Worm (Caenorhabditis elegans): ENCODE results near the gene pas-2.

pas-2 gene

DNA sequence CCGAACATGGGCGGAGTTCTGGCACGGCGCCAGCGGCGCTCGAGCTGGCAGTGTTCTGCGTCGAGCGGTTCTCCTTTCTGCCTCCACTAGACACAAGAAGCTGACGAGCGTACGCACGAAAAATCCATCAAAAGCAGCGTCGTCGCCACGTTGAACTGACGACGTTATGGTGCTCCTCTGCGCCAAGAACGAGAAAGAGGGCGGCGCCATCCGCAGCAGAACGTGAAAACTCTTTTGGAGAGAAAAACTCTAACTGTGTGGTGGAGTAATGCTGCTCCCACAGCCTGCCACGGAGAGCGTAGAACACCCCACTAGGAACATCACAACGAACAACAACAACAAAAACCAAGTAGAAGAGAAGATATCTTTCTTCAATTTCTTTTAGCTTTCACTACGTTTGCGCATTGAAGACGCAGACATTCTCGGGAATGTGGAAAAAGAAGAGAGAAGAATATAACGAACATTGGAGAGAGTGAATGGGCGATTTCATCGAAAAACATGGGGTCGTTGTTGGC lies 48.2 kb upstream of the pas-2 start (continued):
- TF ChIP-seq unc-62 (GFP tag; optimal IDR thresholded peaks at IDR 0.05) (no peak), fos-1 (tag; optimal IDR thresholded peaks at IDR 0.05) (no peak), egl-5 (tag; optimal IDR thresholded peaks at IDR 0.05) (peak; percentile 71), nhr-23 (tag; optimal IDR thresholded peaks at IDR 0.05) (peak; percentile 73), ztf-4 (tag; optimal IDR thresholded peaks at IDR 0.05) (no peak), ceh-16 (tag; optimal IDR thresholded peaks at IDR 0.05) (no peak), sea-2 (GFP tag; optimal IDR thresholded peaks at IDR 0.05) (no peak), snpc-4 (tag; optimal IDR thresholded peaks at IDR 0.05) (no peak), mdl-1 (tag; optimal IDR thresholded peaks at IDR 0.05) (peak; percentile 27), ZK546.5 (tag; optimal IDR thresholded peaks at IDR 0.05) (no peak), fkh-10 (GFP tag; optimal IDR thresholded peaks at IDR 0.05) (no peak), hmg-11 (tag; optimal IDR thresholded peaks at IDR 0.05) (no peak), daf-12 (tag; optimal IDR thresholded peaks at IDR 0.05) (no peak), tbx-2 (tag; optimal IDR thresholded peaks at IDR 0.05) (no peak), lin-39 (tag; optimal IDR thresholded peaks at IDR 0.05) (peak; percentile 90)

DNA sequence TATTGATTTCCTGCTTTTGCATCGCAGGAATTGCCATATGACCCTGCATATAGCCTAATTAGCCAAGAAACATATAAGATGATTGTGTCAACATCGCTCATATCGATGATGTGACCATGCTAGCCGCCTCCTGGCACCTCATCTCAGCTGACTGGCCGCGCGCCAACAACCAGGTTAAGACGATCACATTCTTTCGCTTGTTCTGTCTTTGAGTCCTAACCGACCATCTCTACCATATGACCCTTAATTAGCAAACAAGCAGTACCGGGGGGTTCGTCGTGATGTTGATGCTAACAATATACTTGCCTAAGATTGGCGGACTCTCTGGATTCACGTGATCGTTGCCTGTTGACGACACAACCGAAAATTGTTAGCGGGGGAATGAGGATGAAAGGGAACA lies 47.6 kb upstream of the pas-2 start:
- TF ChIP-seq pha-4 (tag; optimal IDR thresholded peaks at IDR 0.05) (peak; percentile 70), nhr-12 (tag; optimal IDR thresholded peaks at IDR 0.05) (no peak), nhr-43 (tag; optimal IDR thresholded peaks at IDR 0.05; ENCODE audit: poor library complexity, severe bottlenecking) (peak; percentile 70), ceh-28 (tag; optimal IDR thresholded peaks at IDR 0.05) (no peak), ztf-11 (tag; optimal IDR thresholded peaks at IDR 0.05) (no peak), hmg-11 (tag; optimal IDR thresholded peaks at IDR 0.05) (peak; percentile 5), jun-1 (tag; optimal IDR thresholded peaks at IDR 0.05) (no peak), mdl-1 (tag; optimal IDR thresholded peaks at IDR 0.05) (no peak), ceh-9 (tag; optimal IDR thresholded peaks at IDR 0.05) (no peak), fkh-10 (GFP tag; optimal IDR thresholded peaks at IDR 0.05) (no peak), ZK546.5 (tag; optimal IDR thresholded peaks at IDR 0.05) (no peak), zag-1 (tag; optimal IDR thresholded peaks at IDR 0.05) (no peak), nhr-25 (tag; optimal IDR thresholded peaks at IDR 0.05) (peak; percentile 51), nfya-1 (tag; optimal IDR thresholded peaks at IDR 0.05; ENCODE audit: insufficient read depth) (no peak), aly-2 (tag; optimal IDR thresholded peaks at IDR 0.05) (no peak), ceh-82 (tag; optimal IDR thresholded peaks at IDR 0.05) (no peak), egl-27 (tag; optimal IDR thresholded peaks at IDR 0.05) (no peak), egl-5 (tag; optimal IDR thresholded peaks at IDR 0.05) (no peak), lin-39 (tag; optimal IDR thresholded peaks at IDR 0.05) (no peak)

DNA sequence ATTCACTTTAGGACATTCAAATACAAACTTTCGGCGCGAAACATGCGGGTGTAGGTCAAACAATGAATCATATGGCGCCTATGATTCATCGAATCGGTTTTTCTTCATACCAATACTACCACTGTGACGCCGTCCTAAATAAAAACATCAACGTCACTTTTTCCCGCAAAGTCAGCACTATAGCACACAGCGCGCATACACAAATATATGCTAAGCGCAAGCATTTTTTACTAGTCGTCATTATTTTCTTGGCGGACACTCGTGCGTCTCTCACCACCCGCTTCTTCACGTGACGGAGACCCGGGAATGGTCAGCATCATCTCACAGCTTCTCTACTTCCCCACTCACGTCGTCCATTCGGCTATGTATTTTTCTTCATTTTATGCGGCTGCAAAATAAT lies 47.0 kb upstream of the pas-2 start:
- TF ChIP-seq unc-62 (GFP tag; optimal IDR thresholded peaks at IDR 0.05) (no peak), mdl-1 (tag; optimal IDR thresholded peaks at IDR 0.05) (no peak), tbx-2 (tag; optimal IDR thresholded peaks at IDR 0.05) (no peak), nhr-11 (tag; optimal IDR thresholded peaks at IDR 0.05) (no peak), ceh-16 (tag; optimal IDR thresholded peaks at IDR 0.05) (no peak), lin-15B (tag; optimal IDR thresholded peaks at IDR 0.05) (no peak), jun-1 (tag; optimal IDR thresholded peaks at IDR 0.05) (no peak), nfya-1 (tag; optimal IDR thresholded peaks at IDR 0.05; ENCODE audit: insufficient read depth) (peak; percentile 28), nhr-43 (tag; optimal IDR thresholded peaks at IDR 0.05; ENCODE audit: poor library complexity, severe bottlenecking) (no peak), ztf-11 (tag; optimal IDR thresholded peaks at IDR 0.05) (no peak), pha-4 (tag; optimal IDR thresholded peaks at IDR 0.05) (peak; percentile 48), daf-12 (tag; optimal IDR thresholded peaks at IDR 0.05) (no peak), lin-39 (tag; optimal IDR thresholded peaks at IDR 0.05) (peak; percentile 42), nhr-25 (tag; optimal IDR thresholded peaks at IDR 0.05) (no peak), fos-1 (tag; optimal IDR thresholded peaks at IDR 0.05) (no peak), egl-27 (tag; optimal IDR thresholded peaks at IDR 0.05) (no peak)

DNA sequence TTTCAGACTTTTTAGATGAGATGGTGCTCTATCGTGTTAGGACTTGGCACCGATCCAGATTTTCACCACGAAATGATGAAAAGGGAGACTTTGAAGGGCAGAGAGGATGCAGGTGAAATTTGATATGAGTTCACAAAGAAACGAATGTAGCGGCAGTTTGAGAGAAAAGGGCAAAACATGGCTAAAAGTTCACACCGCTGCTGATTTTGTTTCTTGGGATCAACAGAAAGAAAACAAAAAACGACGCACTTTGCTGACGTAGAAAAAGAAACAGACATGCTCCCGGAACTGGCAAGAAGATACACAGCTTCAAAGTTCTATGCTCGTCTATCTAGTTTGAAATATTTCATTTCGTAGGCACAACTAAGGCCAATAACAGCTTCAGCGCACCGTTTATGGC lies 46.6 kb upstream of the pas-2 start:
- TF ChIP-seq mdl-1 (tag; optimal IDR thresholded peaks at IDR 0.05): no peak
- no peak for TF ChIP-seq elt-2 (tag; optimal IDR thresholded peaks at IDR 0.05)
- TF ChIP-seq mml-1 (tag; optimal IDR thresholded peaks at IDR 0.05): no peak
- TF ChIP-seq nhr-25 (tag; optimal IDR thresholded peaks at IDR 0.05): no peak
- TF ChIP-seq hmg-11 (tag; optimal IDR thresholded peaks at IDR 0.05): no peak
- TF ChIP-seq nhr-77 (tag; optimal IDR thresholded peaks at IDR 0.05): no peak
- TF ChIP-seq fkh-10 (GFP tag; optimal IDR thresholded peaks at IDR 0.05): no peak
- TF ChIP-seq ZK546.5 (tag; optimal IDR thresholded peaks at IDR 0.05): no peak
- no peak for TF ChIP-seq ama-1 (optimal IDR thresholded peaks at IDR 0.05)
- no peak for TF ChIP-seq elt-3 (tag; optimal IDR thresholded peaks at IDR 0.05)
- TF ChIP-seq sea-2 (GFP tag; optimal IDR thresholded peaks at IDR 0.05): no peak
- no peak for TF ChIP-seq pha-4 (tag; optimal IDR thresholded peaks at IDR 0.05)
- no peak for TF ChIP-seq nhr-237 (tag; optimal IDR thresholded peaks at IDR 0.05)
- no peak for TF ChIP-seq R02D3.7 (tag; optimal IDR thresholded peaks at IDR 0.05)
- no peak for TF ChIP-seq tbx-2 (tag; optimal IDR thresholded peaks at IDR 0.05)
- TF ChIP-seq egl-5 (tag; optimal IDR thresholded peaks at IDR 0.05): no peak
- TF ChIP-seq lin-15B (tag; optimal IDR thresholded peaks at IDR 0.05): no peak

All from whole organism, L3 larva.